Worm (Caenorhabditis elegans): ENCODE measurements around the gene hch-1.

Gene hch-1

ce11 chrX:14706698-14707285 is 7.0 kb upstream of the hch-1 start, which contains the start of gene tmem-184:
Gene tmem-184 (minus strand): TSS chrX:14706861.
- TF ChIP-seq sma-3 (GFP tag; optimal IDR thresholded peaks at IDR 0.05) (peak; percentile 1), sma-9 (GFP tag; optimal IDR thresholded peaks at IDR 0.05) (peak; percentile 70), sma-9 (tag; optimal IDR thresholded peaks at IDR 0.05) (no peak), nhr-129 (tag; optimal IDR thresholded peaks at IDR 0.05) (peak; percentile 29), C34F6.9 (tag; optimal IDR thresholded peaks at IDR 0.05) (peak; percentile 22), crh-2 (tag; optimal IDR thresholded peaks at IDR 0.05) (peak; percentile 66), lin-39 (tag; optimal IDR thresholded peaks at IDR 0.05) (no peak), nhr-6 (tag; optimal IDR thresholded peaks at IDR 0.05) (no peak), nhr-21 (tag; optimal IDR thresholded peaks at IDR 0.05) (peak; percentile 0), fos-1 (tag; optimal IDR thresholded peaks at IDR 0.05) (peak; percentile 89), aly-2 (tag; optimal IDR thresholded peaks at IDR 0.05) (no peak), blmp-1 (tag; optimal IDR thresholded peaks at IDR 0.05; ENCODE audit: insufficient read depth) (no peak), ceh-16 (tag; optimal IDR thresholded peaks at IDR 0.05) (no peak), F13H6.1 (tag; optimal IDR thresholded peaks at IDR 0.05) (peak; percentile 7), lsy-2 (tag; optimal IDR thresholded peaks at IDR 0.05) (peak in 1 of 2 experiments; percentile 4)

ce11 chrX:14704933-14705332 is 5.2 kb upstream of the hch-1 start:
- TF ChIP-seq dmd-4 (tag; optimal IDR thresholded peaks at IDR 0.05) (no peak), snpc-4 (tag; optimal IDR thresholded peaks at IDR 0.05) (peak; percentile 31)

ce11 chrX:14701490-14701889 is 1.7 kb upstream of the hch-1 start, which contains the start of gene F40E10.5:
Gene F40E10.5 (plus strand): TSS chrX:14701790.
- TF ChIP-seq sma-9 (GFP tag; optimal IDR thresholded peaks at IDR 0.05) = no peak
- TF ChIP-seq sma-9 (tag; optimal IDR thresholded peaks at IDR 0.05) = no peak
- TF ChIP-seq snpc-4 (tag; optimal IDR thresholded peaks at IDR 0.05) = no peak
- TF ChIP-seq lin-11 (tag; optimal IDR thresholded peaks at IDR 0.05) = no peak
- no peak for TF ChIP-seq lsy-2 (tag; optimal IDR thresholded peaks at IDR 0.05)
- no peak for TF ChIP-seq ceh-16 (tag; optimal IDR thresholded peaks at IDR 0.05)
- no peak for TF ChIP-seq blmp-1 (tag; optimal IDR thresholded peaks at IDR 0.05; ENCODE audit: insufficient read depth)
- TF ChIP-seq ztf-11 (tag; optimal IDR thresholded peaks at IDR 0.05) = no peak

- no peak for TF ChIP-seq F13H6.1 (tag; optimal IDR thresholded peaks at IDR 0.05)
Observed at ce11 chrX:14695892-14696291, 3.9 kb downstream of the hch-1 start.

ce11 chrX:14694633-14695177 is 5.1 kb downstream of the hch-1 start:
- TF ChIP-seq mbf-1 (tag; optimal IDR thresholded peaks at IDR 0.05) (no peak), mab-5 (tag; optimal IDR thresholded peaks at IDR 0.05) (no peak), sem-4 (tag; optimal IDR thresholded peaks at IDR 0.05) (no peak), blmp-1 (tag; optimal IDR thresholded peaks at IDR 0.05; ENCODE audit: insufficient read depth) (no peak), nhr-12 (tag; optimal IDR thresholded peaks at IDR 0.05) (no peak), snpc-4 (tag; optimal IDR thresholded peaks at IDR 0.05) (no peak), ztf-4 (tag; optimal IDR thresholded peaks at IDR 0.05) (no peak), unc-62 (GFP tag; optimal IDR thresholded peaks at IDR 0.05) (no peak), ama-1 (optimal IDR thresholded peaks at IDR 0.05) (no peak), ceh-82 (tag; optimal IDR thresholded peaks at IDR 0.05) (no peak), alr-1 (tag; optimal IDR thresholded peaks at IDR 0.05) (no peak), peb-1 (tag; optimal IDR thresholded peaks at IDR 0.05) (no peak), F13H6.1 (tag; optimal IDR thresholded peaks at IDR 0.05) (no peak), lin-11 (tag; optimal IDR thresholded peaks at IDR 0.05) (no peak), nhr-25 (tag; optimal IDR thresholded peaks at IDR 0.05) (no peak), fos-1 (tag; optimal IDR thresholded peaks at IDR 0.05) (no peak)

ce11 chrX:14692905-14693304 is 6.9 kb downstream of the hch-1 start, which contains the start of gene sox-3:
Gene sox-3 (minus strand): TSS chrX:14693005.
- TF ChIP-seq nhr-23 (tag; optimal IDR thresholded peaks at IDR 0.05) (no peak), sem-4 (tag; optimal IDR thresholded peaks at IDR 0.05) (no peak), skn-1 (tag; optimal IDR thresholded peaks at IDR 0.05) (no peak), lin-39 (tag; optimal IDR thresholded peaks at IDR 0.05) (no peak), ztf-11 (tag; optimal IDR thresholded peaks at IDR 0.05) (no peak), sma-9 (GFP tag; optimal IDR thresholded peaks at IDR 0.05) (no peak), sma-9 (tag; optimal IDR thresholded peaks at IDR 0.05) (no peak), Y55F3AM.14 (GFP tag; optimal IDR thresholded peaks at IDR 0.05) (no peak), ztf-1 (GFP tag; conservative IDR thresholded peaks at IDR 0.05) (no peak), unc-39 (tag; optimal IDR thresholded peaks at IDR 0.05) (no peak), nhr-237 (tag; optimal IDR thresholded peaks at IDR 0.05) (no peak), unc-55 (GFP tag; optimal IDR thresholded peaks at IDR 0.05) (no peak), blmp-1 (tag; optimal IDR thresholded peaks at IDR 0.05; ENCODE audit: insufficient read depth) (no peak), ceh-16 (tag; optimal IDR thresholded peaks at IDR 0.05) (no peak), ztf-4 (tag; optimal IDR thresholded peaks at IDR 0.05) (no peak), egl-27 (tag; optimal IDR thresholded peaks at IDR 0.05) (no peak), ceh-82 (tag; optimal IDR thresholded peaks at IDR 0.05) (no peak), mdl-1 (tag; optimal IDR thresholded peaks at IDR 0.05) (no peak), nhr-25 (tag; optimal IDR thresholded peaks at IDR 0.05) (no peak), ama-1 (optimal IDR thresholded peaks at IDR 0.05) (no peak)
